Worm (Caenorhabditis elegans) whole organism, young adult: ENCODE measurements around the gene B0495.9.

Experiments used
- B0035.1 ChIP-seq: sonication (generic microtip); optimal IDR thresholded peaks from 2 replicates; lab custom pipeline; 2016; ENCODE audit warnings: missing genetic modification characterization, mild to moderate bottlenecking, missing compliant biosample characterization, missing genotype, missing genetic modification reagents
- D2030.7 ChIP-seq: fragments of 200-800 bp; sonication (Bioruptor generic); IDR thresholded peaks from 2 replicates; pipeline ENCODE4 v1.3.6; 2022; ENCODE audit warnings: missing genetic modification reagents, missing genetic modification characterization, missing compliant biosample characterization
- F22D6.2 ChIP-seq: sonication (generic microtip); optimal IDR thresholded peaks from 2 replicates; lab custom pipeline; 2016; ENCODE audit warnings: mild to moderate bottlenecking, missing genetic modification characterization, missing compliant biosample characterization
- F37B4.10 ChIP-seq: fragments of 200-800 bp; sonication (Bioruptor generic); IDR thresholded peaks from 2 replicates; pipeline ENCODE4 v1.3.6; 2022; ENCODE audit warnings: missing genetic modification characterization, missing compliant biosample characterization
- F55B11.4 ChIP-seq: sonication (generic microtip); optimal IDR thresholded peaks from 2 replicates; lab custom pipeline; 2016; ENCODE audit warnings: missing compliant biosample characterization, missing genetic modification characterization, borderline replicate concordance; ENCODE audit not compliant: insufficient read depth
- F57C9.4 ChIP-seq: sonication (generic microtip); optimal IDR thresholded peaks from 2 replicates; lab custom pipeline; 2017; ENCODE audit warnings: mild to moderate bottlenecking, missing genetic modification characterization, missing compliant biosample characterization
- K11D2.4 ChIP-seq: fragments of 200-800 bp; sonication (Bioruptor generic); IDR thresholded peaks from 2 replicates; pipeline ENCODE4 v1.3.6; 2022; ENCODE audit warnings: missing genetic modification reagents, missing genetic modification characterization, missing compliant biosample characterization
- Y53F4B.3 ChIP-seq: fragments of 200-800 bp; sonication (Bioruptor generic); IDR thresholded peaks from 2 replicates; pipeline ENCODE4 v1.3.6; 2022; ENCODE audit warnings: missing genetic modification reagents, missing genetic modification characterization, missing compliant biosample characterization
- Y79H2A.3 ChIP-seq: fragments of 200-800 bp; sonication (Bioruptor generic); conservative IDR thresholded peaks from 2 replicates; pipeline ENCODE4 v1.3.6; 2022; ENCODE audit warnings: missing genetic modification reagents, missing genetic modification characterization, missing compliant biosample characterization
- Y95B8A.8 ChIP-seq: fragments of 200-800 bp; sonication (Bioruptor generic); IDR thresholded peaks from 2 replicates; pipeline ENCODE4 v1.3.6; 2022; ENCODE audit warnings: missing genetic modification reagents, missing genetic modification characterization, missing compliant biosample characterization
- akir-1 ChIP-seq: fragments of 200-800 bp; sonication (Bioruptor generic); optimal IDR thresholded peaks from 2 replicates; lab custom pipeline; 2018; ENCODE audit warnings: mild to moderate bottlenecking, missing genetic modification characterization, moderate library complexity, missing compliant biosample characterization
- aptf-2 ChIP-seq: fragments of 200-800 bp; sonication (Bioruptor generic); conservative IDR thresholded peaks from 2 replicates; pipeline ENCODE4 v1.3.6; 2022; ENCODE audit warnings: missing genetic modification reagents, missing genetic modification characterization, missing compliant biosample characterization
- atf-7 ChIP-seq: sonication (generic microtip); optimal IDR thresholded peaks from 2 replicates; lab custom pipeline; 2017; ENCODE audit warnings: mild to moderate bottlenecking, missing genetic modification characterization, missing compliant biosample characterization
- attf-3 ChIP-seq: fragments of 200-800 bp; sonication (Bioruptor generic); conservative IDR thresholded peaks from 2 replicates; pipeline ENCODE4 v1.3.6; 2022; ENCODE audit warnings: missing genetic modification reagents, missing genetic modification characterization, missing compliant biosample characterization
- bed-1 ChIP-seq: fragments of 200-800 bp; sonication (Bioruptor generic); IDR thresholded peaks from 2 replicates; pipeline ENCODE4 v1.3.6; 2022; ENCODE audit warnings: missing genetic modification reagents, missing genetic modification characterization, missing compliant biosample characterization
- ccch-3 ChIP-seq: fragments of 200-800 bp; sonication (Bioruptor generic); optimal IDR thresholded peaks from 2 replicates; lab custom pipeline; 2018; ENCODE audit warnings: mild to moderate bottlenecking, missing genetic modification characterization, missing compliant biosample characterization
- cebp-1 ChIP-seq, 2 experiments: fragments of 200-800 bp in 1 of 2; sonication (Bioruptor generic) in 1 of 2; sonication (generic microtip) in 1 of 2; IDR thresholded peaks in 1 of 2; optimal IDR thresholded peaks in 1 of 2; 2 replicates each; pipeline versions ENCODE4 v1.3.6 to Lab custom; 2017 to 2022; ENCODE audit warnings: missing compliant biosample characterization in 2 of 2, missing genetic modification characterization in 2 of 2, mild to moderate bottlenecking in 1 of 2, missing genetic modification reagents in 1 of 2, moderate library complexity in 1 of 2
- ceh-40 ChIP-seq: fragments of 200-800 bp; sonication (Bioruptor generic); IDR thresholded peaks from 2 replicates; pipeline ENCODE4 v1.3.6; 2022; ENCODE audit warnings: missing genetic modification characterization, missing compliant biosample characterization
- ceh-79 ChIP-seq: sonication (generic microtip); optimal IDR thresholded peaks from 2 replicates; lab custom pipeline; 2017; ENCODE audit warnings: mild to moderate bottlenecking, missing genetic modification characterization, missing compliant biosample characterization
- die-1 ChIP-seq: sonication (generic microtip); optimal IDR thresholded peaks from 2 replicates; lab custom pipeline; 2016; ENCODE audit warnings: missing genotype, mild to moderate bottlenecking, missing genetic modification characterization, missing compliant biosample characterization
- egl-44 ChIP-seq: fragments of 200-800 bp; sonication (Bioruptor generic); IDR thresholded peaks from 2 replicates; pipeline ENCODE4 v1.3.6; 2022; ENCODE audit warnings: missing genetic modification reagents, missing genetic modification characterization, missing compliant biosample characterization
- egrh-3 ChIP-seq: fragments of 200-800 bp; sonication (Bioruptor generic); IDR thresholded peaks from 2 replicates; pipeline ENCODE4 v1.3.6; 2022; ENCODE audit warnings: missing genetic modification reagents, missing genetic modification characterization, missing compliant biosample characterization
- fkh-3 ChIP-seq: sonication (generic microtip); optimal IDR thresholded peaks from 2 replicates; lab custom pipeline; 2016; ENCODE audit warnings: mild to moderate bottlenecking, missing genetic modification characterization, missing compliant biosample characterization
- him-1 ChIP-seq: sonication (generic microtip); optimal IDR thresholded peaks from 2 replicates; lab custom pipeline; 2016; ENCODE audit warnings: missing genotype, missing genetic modification reagents, missing genetic modification characterization, missing compliant biosample characterization
- let-526 ChIP-seq: fragments of 200-800 bp; sonication (Bioruptor generic); IDR thresholded peaks from 2 replicates; pipeline ENCODE4 v1.3.6; 2022; ENCODE audit warnings: missing genetic modification reagents, missing genetic modification characterization, missing compliant biosample characterization
- let-607 ChIP-seq, 2 experiments: fragments of 200-800 bp in 1 of 2; sonication (Bioruptor generic) in 1 of 2; sonication (generic microtip) in 1 of 2; optimal IDR thresholded peaks; 2 replicates each; lab custom pipeline; 2016 to 2018; ENCODE audit warnings: mild to moderate bottlenecking in 2 of 2, missing compliant biosample characterization in 2 of 2, missing genetic modification characterization in 2 of 2, moderate library complexity in 2 of 2, missing genotype in 1 of 2
- lin-35 ChIP-seq, 3 experiments: fragments of 150-350 bp in 2 of 3; sonication (generic microtip) in 1 of 3; optimal IDR thresholded peaks; 2 replicates each; lab custom pipeline; 2014 to 2018; ENCODE audit warnings: missing biosample characterization in 3 of 3, missing genetic modification characterization in 3 of 3, missing genetic modification reagents in 3 of 3
- madf-10 ChIP-seq: sonication (generic microtip); optimal IDR thresholded peaks from 2 replicates; lab custom pipeline; 2016; ENCODE audit warnings: mild to moderate bottlenecking, missing genetic modification characterization, missing compliant biosample characterization
- madf-3 ChIP-seq: fragments of 200-800 bp; sonication (Bioruptor generic); IDR thresholded peaks from 2 replicates; pipeline ENCODE4 v1.3.6; 2022; ENCODE audit warnings: missing genetic modification reagents, missing genetic modification characterization, missing compliant biosample characterization
- madf-6 ChIP-seq: fragments of 200-800 bp; sonication (Bioruptor generic); IDR thresholded peaks from 2 replicates; pipeline ENCODE4 v1.3.6; 2022; ENCODE audit warnings: missing genetic modification reagents, missing genetic modification characterization, missing compliant biosample characterization
- madf-8 ChIP-seq: fragments of 200-800 bp; sonication (Bioruptor generic); conservative IDR thresholded peaks from 2 replicates; pipeline ENCODE4 v1.3.6; 2022; ENCODE audit warnings: missing genetic modification reagents, missing genetic modification characterization, missing compliant biosample characterization
- mcd-1 ChIP-seq: fragments of 200-800 bp; sonication (Bioruptor generic); IDR thresholded peaks from 2 replicates; pipeline ENCODE4 v1.3.6; 2022; ENCODE audit warnings: missing genetic modification reagents, missing genetic modification characterization, missing compliant biosample characterization
- nfya-1 ChIP-seq: sonication (generic microtip); optimal IDR thresholded peaks from 2 replicates; lab custom pipeline; 2017; ENCODE audit warnings: antibody characterized with exemption, missing compliant biosample characterization, missing genetic modification characterization, borderline replicate concordance; ENCODE audit not compliant: insufficient read depth
- nfya-2 ChIP-seq: fragments of 200-800 bp; sonication (Bioruptor generic); IDR thresholded peaks from 2 replicates; pipeline ENCODE4 v1.3.6; 2022; ENCODE audit warnings: missing genetic modification reagents, missing genetic modification characterization, missing compliant biosample characterization
- nhr-120 ChIP-seq: fragments of 200-800 bp; sonication (Bioruptor generic); IDR thresholded peaks from 2 replicates; pipeline ENCODE4 v1.3.6; 2022; ENCODE audit warnings: missing genetic modification characterization, missing compliant biosample characterization
- rcor-1 ChIP-seq: fragments of 200-800 bp; sonication (Bioruptor generic); IDR thresholded peaks from 2 replicates; pipeline ENCODE4 v1.3.6; 2022; ENCODE audit warnings: missing genetic modification reagents, missing genetic modification characterization, missing compliant biosample characterization
- repo-1 ChIP-seq: sonication (generic microtip); optimal IDR thresholded peaks from 2 replicates; lab custom pipeline; 2017; ENCODE audit warnings: mild to moderate bottlenecking, missing genetic modification characterization, missing compliant biosample characterization
- rpc-1 ChIP-seq, 2 experiments: fragments of 150-350 bp in 1 of 2; sonication (generic microtip) in 1 of 2; optimal IDR thresholded peaks; 2 replicates each; lab custom pipeline; 2014 to 2018; ENCODE audit warnings: missing biosample characterization in 1 of 2, missing genetic modification characterization in 1 of 2, missing genetic modification reagents in 1 of 2, missing genotype in 1 of 2
- snpc-1.1 ChIP-seq: sonication (generic microtip); optimal IDR thresholded peaks from 2 replicates; lab custom pipeline; 2017; ENCODE audit warnings: missing genetic modification characterization, mild to moderate bottlenecking, missing compliant biosample characterization, antibody characterized with exemption, moderate library complexity, missing genotype, missing genetic modification reagents; ENCODE audit not compliant: insufficient read depth
- tbx-9 ChIP-seq: sonication (generic microtip); optimal IDR thresholded peaks from 2 replicates; lab custom pipeline; 2016; ENCODE audit warnings: borderline replicate concordance, missing genetic modification characterization, inconsistent platforms, missing compliant biosample characterization
- tlf-1 ChIP-seq: fragments of 200-800 bp; sonication (Bioruptor generic); optimal IDR thresholded peaks from 2 replicates; lab custom pipeline; 2018; ENCODE audit warnings: mild to moderate bottlenecking, missing genetic modification characterization, missing compliant biosample characterization
- unc-130 ChIP-seq: sonication (generic microtip); optimal IDR thresholded peaks from 2 replicates; lab custom pipeline; 2016; ENCODE audit warnings: missing genetic modification reagents, missing genetic modification characterization, missing compliant biosample characterization
- unc-62 ChIP-seq: fragments of 150-350 bp; optimal IDR thresholded peaks from 2 replicates; lab custom pipeline; 2014; ENCODE audit warnings: missing biosample characterization, missing genetic modification reagents, missing genetic modification characterization
- xnd-1 ChIP-seq: sonication (generic microtip); optimal IDR thresholded peaks from 2 replicates; lab custom pipeline; 2016; ENCODE audit warnings: missing genotype, missing genetic modification reagents, missing genetic modification characterization, missing compliant biosample characterization
- zim-3 ChIP-seq: sonication (generic microtip); optimal IDR thresholded peaks from 2 replicates; lab custom pipeline; 2017; ENCODE audit warnings: mild to moderate bottlenecking, missing genetic modification characterization, moderate library complexity, missing compliant biosample characterization
- ztf-22 ChIP-seq: fragments of 200-800 bp; sonication (Bioruptor generic); optimal IDR thresholded peaks from 2 replicates; lab custom pipeline; 2018; ENCODE audit warnings: mild to moderate bottlenecking, missing genetic modification characterization, moderate library complexity, missing compliant biosample characterization
- ztf-28 ChIP-seq: fragments of 200-800 bp; sonication (Bioruptor generic); IDR thresholded peaks from 2 replicates; pipeline ENCODE4 v1.3.6; 2022; ENCODE audit warnings: missing genetic modification reagents, missing genetic modification characterization, missing compliant biosample characterization
- ztf-3 ChIP-seq: fragments of 200-800 bp; sonication (Bioruptor generic); optimal IDR thresholded peaks from 2 replicates; lab custom pipeline; 2018; ENCODE audit warnings: mild to moderate bottlenecking, missing genetic modification characterization, missing compliant biosample characterization

Gene B0495.9

ce11 chrII:7708540-7708939, at the start of gene B0495.9:
Gene B0495.9 (minus strand): TSS chrII:7708710.
- no peak for TF ChIP-seq tbx-9 (tag; lab: Kevin White, UChicago)
- TF ChIP-seq ccch-3, result no peak
- TF ChIP-seq ztf-3, result no peak
- TF ChIP-seq die-1, result peak; percentile 40
- no peak for TF ChIP-seq bed-1 (GFP tag; lab: Robert Waterston, UW)
- TF ChIP-seq F22D6.2, result no peak
- TF ChIP-seq atf-7 (tag; lab: Kevin White, UChicago), result no peak
- peak; percentile 63 for TF ChIP-seq mcd-1
- TF ChIP-seq ceh-79, result no peak
- TF ChIP-seq unc-62 (GFP tag; lab: Kevin White, UChicago), result no peak
- TF ChIP-seq fkh-3 (tag; lab: Kevin White, UChicago), result no peak
- no peak for TF ChIP-seq D2030.7 (GFP tag; lab: Robert Waterston, UW)
- TF ChIP-seq nhr-120, result no peak
- TF ChIP-seq rpc-1 (optimal IDR thresholded peaks at IDR 0.05; lab: Kevin White, UChicago), result peak; percentile 40
- no peak for TF ChIP-seq rpc-1 (tag; optimal IDR thresholded peaks at IDR 0.05; lab: Kevin White, UChicago)
- no peak for TF ChIP-seq lin-35 (GFP tag; optimal IDR thresholded peaks at IDR 0.05; lab: Kevin White, UChicago)
- no peak for TF ChIP-seq tlf-1 (GFP tag; lab: Kevin White, UChicago)
- no peak for TF ChIP-seq akir-1
- no peak for TF ChIP-seq egrh-3 (GFP tag; lab: Robert Waterston, UW)
- 0 out of 2 replicates have a peak, but pooled peaks have one; percentile 38 for TF ChIP-seq attf-3 (GFP tag; lab: Robert Waterston, UW)
- TF ChIP-seq xnd-1 (tag; lab: Kevin White, UChicago), result peak; percentile 12
- no peak for TF ChIP-seq zim-3 (tag; lab: Kevin White, UChicago)
- TF ChIP-seq egl-44, result no peak
- no peak for TF ChIP-seq Y79H2A.3 (GFP tag; lab: Robert Waterston, UW)
- TF ChIP-seq let-526, result no peak
- TF ChIP-seq K11D2.4, result no peak
- peak; percentile 4 for TF ChIP-seq snpc-1.1 (tag; lab: Kevin White, UChicago)
- TF ChIP-seq rcor-1 (GFP tag; lab: Robert Waterston, UW), result peak; percentile 28; the same call in 1 of the 2 replicates
- no peak for TF ChIP-seq let-607 (tag; optimal IDR thresholded peaks at IDR 0.05; lab: Kevin White, UChicago)
- no peak for TF ChIP-seq ceh-40 (GFP tag; lab: Robert Waterston, UW)
- peak; percentile 66 for TF ChIP-seq madf-6 (GFP tag; lab: Robert Waterston, UW)
- no peak for TF ChIP-seq aptf-2
- no peak for TF ChIP-seq unc-130 (GFP tag; lab: Kevin White, UChicago)
- no peak for TF ChIP-seq Y95B8A.8
- peak; percentile 73; the same call in 1 of the 2 replicates for TF ChIP-seq ztf-28 (GFP tag; lab: Robert Waterston, UW)
- no peak for TF ChIP-seq F55B11.4 (tag; lab: Kevin White, UChicago)
- no peak for TF ChIP-seq F37B4.10 (GFP tag; lab: Robert Waterston, UW)
- no peak for TF ChIP-seq madf-8 (GFP tag; lab: Robert Waterston, UW)
- peak; percentile 26 for TF ChIP-seq him-1 (tag; lab: Kevin White, UChicago)
- TF ChIP-seq F57C9.4, result no peak
- no peak for TF ChIP-seq B0035.1 (tag; lab: Kevin White, UChicago)
- TF ChIP-seq madf-3 (GFP tag; lab: Robert Waterston, UW), result no peak
- no peak for TF ChIP-seq Y53F4B.3 (GFP tag; lab: Robert Waterston, UW)
- no peak for TF ChIP-seq repo-1
- no peak for TF ChIP-seq ztf-22 (GFP tag; lab: Kevin White, UChicago)
- TF ChIP-seq nfya-1, result no peak
- no peak for TF ChIP-seq nfya-2 (GFP tag; lab: Robert Waterston, UW)
- TF ChIP-seq madf-10 (tag; lab: Kevin White, UChicago), result no peak
- no peak for TF ChIP-seq cebp-1 (GFP tag; IDR thresholded peaks at IDR 0.05; lab: Robert Waterston, UW)
- peak; percentile 63 for TF ChIP-seq cebp-1 (tag; optimal IDR thresholded peaks at IDR 0.05; lab: Kevin White, UChicago)
